Worm (Caenorhabditis elegans) whole organism, mixed stage, embryonic: Measurements from ENCODE around the gene C47E12.2.

Source experiments
- M03D4.4 ChIP-seq: sonication (generic microtip); optimal IDR thresholded peaks from 2 replicates; lab custom pipeline; 2017; ENCODE audit warnings: mild to moderate bottlenecking, missing genetic modification characterization, missing compliant biosample characterization
- bed-3 ChIP-seq: fragments of 200-800 bp; sonication (Bioruptor generic); optimal IDR thresholded peaks from 3 replicates; lab custom pipeline; 2018; ENCODE audit warnings: mild to moderate bottlenecking, missing genetic modification characterization, moderate library complexity, missing compliant biosample characterization
- ceh-39 ChIP-seq: fragments of 150-350 bp; optimal IDR thresholded peaks from 2 replicates; lab custom pipeline; 2014; ENCODE audit warnings: missing biosample characterization, missing genetic modification characterization
- ceh-83 ChIP-seq: fragments of 200-800 bp; sonication (Bioruptor generic); optimal IDR thresholded peaks from 2 replicates; lab custom pipeline; 2018; ENCODE audit warnings: mild to moderate bottlenecking, missing genetic modification characterization, missing compliant biosample characterization
- ces-1 ChIP-seq: fragments of 150-350 bp; optimal IDR thresholded peaks from 2 replicates; lab custom pipeline; 2014; ENCODE audit warnings: missing biosample characterization, missing genetic modification reagents, missing genetic modification characterization
- drap-1 ChIP-seq: fragments of 200-800 bp; sonication (Bioruptor generic); optimal IDR thresholded peaks from 3 replicates; lab custom pipeline; 2018; ENCODE audit warnings: mild to moderate bottlenecking, missing genetic modification characterization, missing compliant biosample characterization
- elt-1 ChIP-seq: sonication (generic microtip); optimal IDR thresholded peaks from 2 replicates; lab custom pipeline; 2017; ENCODE audit warnings: missing genetic modification characterization, mild to moderate bottlenecking, missing compliant biosample characterization, antibody characterized with exemption, moderate library complexity, borderline replicate concordance; ENCODE audit not compliant: insufficient read depth
- elt-3 ChIP-seq: fragments of 150-350 bp; optimal IDR thresholded peaks from 2 replicates; lab custom pipeline; 2014; ENCODE audit warnings: missing biosample characterization, missing genetic modification characterization
- flh-1 ChIP-seq: fragments of 200-800 bp; sonication (Bioruptor generic); optimal IDR thresholded peaks from 2 replicates; lab custom pipeline; 2018; ENCODE audit warnings: mild to moderate bottlenecking, missing genetic modification characterization, moderate library complexity, missing compliant biosample characterization
- ham-2 ChIP-seq: fragments of 200-800 bp; sonication (Bioruptor generic); optimal IDR thresholded peaks from 2 replicates; lab custom pipeline; 2018; ENCODE audit warnings: mild to moderate bottlenecking, missing genetic modification characterization, missing compliant biosample characterization
- hlh-1 ChIP-seq: fragments of 150-350 bp; optimal IDR thresholded peaks from 2 replicates; lab custom pipeline; 2014; ENCODE audit warnings: missing biosample characterization, missing genetic modification reagents, missing genetic modification characterization
- lin-13 ChIP-seq: fragments of 150-350 bp; optimal IDR thresholded peaks from 2 replicates; lab custom pipeline; 2014; ENCODE audit warnings: missing biosample characterization, missing genetic modification characterization
- lsy-2 ChIP-seq: fragments of 150-350 bp; optimal IDR thresholded peaks from 2 replicates; lab custom pipeline; 2014; ENCODE audit warnings: missing biosample characterization, missing genetic modification characterization
- mab-5 ChIP-seq: fragments of 150-350 bp; optimal IDR thresholded peaks from 2 replicates; lab custom pipeline; 2014; ENCODE audit warnings: missing biosample characterization, missing genetic modification characterization
- mep-1 ChIP-seq: fragments of 150-350 bp; optimal IDR thresholded peaks from 2 replicates; lab custom pipeline; 2017; ENCODE audit warnings: missing biosample characterization, missing genetic modification reagents, missing genetic modification characterization, inconsistent platforms
- mls-2 ChIP-seq: sonication (generic microtip); optimal IDR thresholded peaks from 2 replicates; lab custom pipeline; 2016; ENCODE audit warnings: mild to moderate bottlenecking, missing genetic modification characterization, moderate library complexity, missing compliant biosample characterization
- nhr-12 ChIP-seq: fragments of 150-350 bp; optimal IDR thresholded peaks from 2 replicates; lab custom pipeline; 2014; ENCODE audit warnings: missing biosample characterization, missing genetic modification characterization
- nhr-2 ChIP-seq: fragments of 150-350 bp; optimal IDR thresholded peaks from 2 replicates; lab custom pipeline; 2014; ENCODE audit warnings: missing biosample characterization, missing genetic modification characterization
- nhr-76 ChIP-seq: sonication (generic microtip); optimal IDR thresholded peaks from 2 replicates; lab custom pipeline; 2017; ENCODE audit warnings: missing biosample characterization, missing genetic modification characterization
- pha-4 ChIP-seq: fragments of 150-350 bp; optimal IDR thresholded peaks from 2 replicates; lab custom pipeline; 2018; ENCODE audit warnings: missing biosample characterization, missing genetic modification reagents, missing genetic modification characterization
- snpc-4 ChIP-seq: fragments of 150-350 bp; optimal IDR thresholded peaks from 2 replicates; lab custom pipeline; 2014; ENCODE audit warnings: missing biosample characterization, missing genetic modification characterization
- sptf-1 ChIP-seq: sonication (generic microtip); optimal IDR thresholded peaks from 2 replicates; lab custom pipeline; 2017; ENCODE audit warnings: mild to moderate bottlenecking, missing genetic modification characterization, moderate library complexity, missing compliant biosample characterization
- tbx-8 ChIP-seq: fragments of 200-800 bp; sonication (Bioruptor generic); optimal IDR thresholded peaks from 2 replicates; lab custom pipeline; 2018; ENCODE audit warnings: mild to moderate bottlenecking, missing genetic modification characterization, moderate library complexity, missing compliant biosample characterization
- unc-120 ChIP-seq: sonication (generic microtip); optimal IDR thresholded peaks from 2 replicates; lab custom pipeline; 2017; ENCODE audit warnings: missing genetic modification characterization, missing compliant biosample characterization; ENCODE audit not compliant: poor library complexity, severe bottlenecking
- unc-39 ChIP-seq: fragments of 150-350 bp; optimal IDR thresholded peaks from 2 replicates; lab custom pipeline; 2014; ENCODE audit warnings: missing biosample characterization, missing genetic modification characterization
- unc-62 ChIP-seq: fragments of 150-350 bp; optimal IDR thresholded peaks from 2 replicates; lab custom pipeline; 2014; ENCODE audit warnings: missing biosample characterization, missing genetic modification reagents, missing genetic modification characterization
- zip-8 ChIP-seq: fragments of 150-350 bp; optimal IDR thresholded peaks from 2 replicates; lab custom pipeline; 2014; ENCODE audit warnings: missing biosample characterization, missing genetic modification characterization
- ztf-11 ChIP-seq: fragments of 150-350 bp; optimal IDR thresholded peaks from 2 replicates; lab custom pipeline; 2014; ENCODE audit warnings: missing biosample characterization, missing genetic modification characterization

C47E12.2 gene

DNA sequence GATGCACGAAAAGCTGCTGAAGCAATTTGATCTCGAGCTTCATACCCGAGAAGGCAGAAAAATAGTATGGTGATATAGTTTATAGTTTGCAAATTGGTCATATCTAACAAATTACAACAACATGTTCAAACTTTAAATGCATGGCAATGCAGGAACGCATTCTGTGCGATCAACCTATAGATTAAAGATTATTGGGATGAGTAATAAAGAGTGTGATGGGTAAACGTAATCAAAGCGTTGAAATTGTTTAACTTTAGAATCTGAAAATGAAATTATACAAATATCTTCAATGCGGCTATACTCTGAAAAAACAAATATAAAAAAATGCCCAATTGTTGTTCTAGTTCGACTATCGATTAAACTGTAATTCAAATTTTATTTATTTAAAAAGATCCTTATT is 27.0 kb downstream of the C47E12.2 start, which contains the start of gene C47E12.14:
C47E12.14 (minus strand) TSS at position 101 of the 400 bp plus-strand sequence.
- TF ChIP-seq bed-3 (GFP tag; lab: Kevin White, UChicago): no peak

DNA sequence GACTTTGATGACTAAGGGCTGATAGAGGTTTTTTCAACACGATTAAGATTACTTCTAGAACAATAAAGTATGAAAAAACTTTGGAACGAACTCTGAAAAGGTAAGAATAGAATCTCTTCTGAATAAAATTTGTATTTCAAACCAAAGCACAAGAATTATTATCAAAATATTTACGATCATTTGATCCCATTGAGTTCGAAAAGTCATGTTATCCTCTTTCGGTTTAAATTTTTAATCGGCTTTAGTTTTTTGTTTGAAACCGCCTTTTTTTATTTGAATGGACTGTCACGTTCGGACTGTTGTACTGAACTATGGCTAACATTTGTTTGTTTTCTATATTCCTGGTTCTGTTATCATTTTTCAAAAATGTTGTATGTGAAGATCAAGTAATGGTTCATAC is 28.9 kb downstream of the C47E12.2 start, which contains the start of gene C47E12.9:
C47E12.9 (plus strand) TSS at position 301 of the 400 bp plus-strand sequence.
- no peak for TF ChIP-seq tbx-8
- TF ChIP-seq nhr-12 (tag; lab: Kevin White, UChicago): no peak
- no peak for TF ChIP-seq mls-2 (tag; lab: Kevin White, UChicago)
- TF ChIP-seq sptf-1 (tag; lab: Kevin White, UChicago): no peak
- no peak for TF ChIP-seq unc-39 (tag; lab: Kevin White, UChicago)
- no peak for TF ChIP-seq elt-1
- TF ChIP-seq snpc-4 (tag; lab: Kevin White, UChicago): no peak
- TF ChIP-seq drap-1 (GFP tag; lab: Kevin White, UChicago): no peak
- no peak for TF ChIP-seq ham-2
- TF ChIP-seq lin-13 (tag; lab: Kevin White, UChicago): no peak
- no peak for TF ChIP-seq nhr-2 (tag; lab: Kevin White, UChicago)
- TF ChIP-seq M03D4.4 (tag; lab: Kevin White, UChicago): no peak
- no peak for TF ChIP-seq nhr-76 (tag; lab: Kevin White, UChicago)
- TF ChIP-seq bed-3 (GFP tag; lab: Kevin White, UChicago): no peak
- no peak for TF ChIP-seq elt-3
- no peak for TF ChIP-seq ceh-39 (tag; lab: Kevin White, UChicago)
- TF ChIP-seq, all 35 proteins: peak for 0

DNA sequence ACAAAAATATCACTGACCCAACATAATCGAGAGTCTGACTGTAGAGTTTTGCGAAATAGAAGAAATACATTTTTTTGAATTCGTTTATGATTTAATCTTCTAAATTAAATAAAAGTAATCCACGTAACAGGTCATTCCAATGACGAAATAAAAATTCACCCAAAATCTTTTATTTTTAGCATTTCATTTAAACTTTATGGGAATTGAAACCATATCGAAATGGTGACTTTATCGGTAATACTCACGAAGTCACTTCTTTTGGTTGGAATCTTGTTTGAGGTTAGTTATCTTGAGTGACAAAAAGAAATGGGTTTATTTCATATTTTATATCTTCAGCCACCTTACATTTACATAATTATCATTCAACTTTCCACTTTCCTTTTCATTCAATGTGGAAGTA is 30.7 kb downstream of the C47E12.2 start, which contains the start of the genes C47E12.12 and C47E12.10:
C47E12.12 (minus strand) TSS at position 101 of the 400 bp plus-strand sequence.
C47E12.10 (plus strand) TSS at position 172 of the 400 bp plus-strand sequence.
- TF ChIP-seq M03D4.4 (tag; lab: Kevin White, UChicago) (no peak), drap-1 (GFP tag; lab: Kevin White, UChicago) (no peak), mep-1 (tag; lab: Kevin White, UChicago) (no peak), lsy-2 (tag; lab: Kevin White, UChicago) (no peak), bed-3 (GFP tag; lab: Kevin White, UChicago) (no peak), flh-1 (GFP tag; lab: Kevin White, UChicago) (no peak), ceh-83 (GFP tag; lab: Kevin White, UChicago) (no peak), nhr-12 (tag; lab: Kevin White, UChicago) (no peak), snpc-4 (tag; lab: Kevin White, UChicago) (no peak), mab-5 (no peak), ces-1 (GFP tag; lab: Kevin White, UChicago) (no peak)

ce11 chrIV:9969081-9969480 is 34.2 kb downstream of the C47E12.2 start, which contains the start of the genes kin-5 and C47E12.11:
kin-5 (minus strand) TSS chrIV:9969181.
C47E12.11 (plus strand) TSS chrIV:9969400.
- no peak for TF ChIP-seq unc-62 (GFP tag; lab: Kevin White, UChicago)
- TF ChIP-seq tbx-8: no peak

- TF ChIP-seq ceh-83 (GFP tag; lab: Kevin White, UChicago) (no peak), zip-8 (tag; lab: Kevin White, UChicago) (no peak), mab-5 (no peak), drap-1 (GFP tag; lab: Kevin White, UChicago) (no peak), mls-2 (tag; lab: Kevin White, UChicago) (no peak), unc-39 (tag; lab: Kevin White, UChicago) (no peak), mep-1 (tag; lab: Kevin White, UChicago) (no peak), bed-3 (GFP tag; lab: Kevin White, UChicago) (no peak), ces-1 (GFP tag; lab: Kevin White, UChicago) (no peak), ztf-11 (tag; lab: Kevin White, UChicago) (no peak), snpc-4 (tag; lab: Kevin White, UChicago) (no peak), pha-4 (tag; lab: Kevin White, UChicago) (no peak), lsy-2 (tag; lab: Kevin White, UChicago) (no peak)
- TF ChIP-seq, all 35 proteins: peak for 0
Observed at ce11 chrIV:9963945-9964344, 39.4 kb downstream of the C47E12.2 start, which contains the start of gene T13H10.2. T13H10.2 (plus strand) TSS chrIV:9964245.

ce11 chrIV:9953333-9953732 is 50.0 kb downstream of the C47E12.2 start, which contains the start of gene gon-1:
gon-1 (minus strand) TSS chrIV:9953433.
- TF ChIP-seq mls-2 (tag; lab: Kevin White, UChicago): no peak
- TF ChIP-seq mab-5: no peak
- no peak for TF ChIP-seq lsy-2 (tag; lab: Kevin White, UChicago)
- no peak for TF ChIP-seq hlh-1 (tag; lab: Kevin White, UChicago)
- no peak for TF ChIP-seq unc-120 (tag; lab: Kevin White, UChicago)
